Worm (Caenorhabditis elegans) whole organism, late embryonic: Measurements from ENCODE around the gene grld-1.

ENCODE experiments used
- C08G9.2 ChIP-seq: sonication (generic microtip); optimal IDR thresholded peaks from 2 replicates; lab custom pipeline; 2016; ENCODE audit warnings: mild to moderate bottlenecking, missing genetic modification characterization, moderate library complexity, missing compliant biosample characterization
- C38D4.7 ChIP-seq: fragments of 200-800 bp; sonication (Bioruptor generic); optimal IDR thresholded peaks from 2 replicates; lab custom pipeline; 2018; ENCODE audit warnings: mild to moderate bottlenecking, missing genetic modification characterization, moderate library complexity, missing compliant biosample characterization
- T23F11.4 ChIP-seq: fragments of 200-800 bp; sonication (Bioruptor generic); optimal IDR thresholded peaks from 2 replicates; lab custom pipeline; 2018; ENCODE audit warnings: mild to moderate bottlenecking, missing genetic modification characterization, missing compliant biosample characterization
- ceh-18 ChIP-seq: sonication (generic microtip); optimal IDR thresholded peaks from 2 replicates; lab custom pipeline; 2016; ENCODE audit warnings: missing genetic modification characterization, missing compliant biosample characterization
- ceh-19 ChIP-seq: fragments of 200-800 bp; sonication (Bioruptor generic); optimal IDR thresholded peaks from 2 replicates; lab custom pipeline; 2018; ENCODE audit warnings: mild to moderate bottlenecking, missing genetic modification characterization, missing compliant biosample characterization
- ceh-2 ChIP-seq: sonication (generic microtip); optimal IDR thresholded peaks from 2 replicates; lab custom pipeline; 2016; ENCODE audit warnings: missing genotype, missing genetic modification characterization, missing compliant biosample characterization
- ceh-24 ChIP-seq: sonication (generic microtip); optimal IDR thresholded peaks from 2 replicates; lab custom pipeline; 2016; ENCODE audit warnings: mild to moderate bottlenecking, missing genetic modification characterization, missing compliant biosample characterization
- ceh-31 ChIP-seq: sonication (generic microtip); optimal IDR thresholded peaks from 2 replicates; lab custom pipeline; 2016; ENCODE audit warnings: missing genetic modification characterization, missing compliant biosample characterization
- ceh-45 ChIP-seq: fragments of 200-800 bp; sonication (Bioruptor generic); IDR thresholded peaks from 2 replicates; pipeline ENCODE4 v1.3.6; 2022; ENCODE audit warnings: missing genetic modification reagents, missing genetic modification characterization, missing compliant biosample characterization
- ceh-9 ChIP-seq: sonication (generic microtip); optimal IDR thresholded peaks from 2 replicates; lab custom pipeline; 2016; ENCODE audit warnings: mild to moderate bottlenecking, missing genetic modification characterization, inconsistent platforms, missing compliant biosample characterization
- dmd-4 ChIP-seq: sonication (generic microtip); optimal IDR thresholded peaks from 2 replicates; lab custom pipeline; 2016; ENCODE audit warnings: borderline replicate concordance, missing genetic modification characterization, missing compliant biosample characterization
- dve-1 ChIP-seq: sonication (generic microtip); optimal IDR thresholded peaks from 2 replicates; lab custom pipeline; 2017; ENCODE audit warnings: antibody characterized with exemption, mild to moderate bottlenecking, missing genetic modification characterization, missing compliant biosample characterization
- elt-2 ChIP-seq: sonication (generic microtip); optimal IDR thresholded peaks from 2 replicates; lab custom pipeline; 2016; ENCODE audit warnings: missing genetic modification reagents, missing genetic modification characterization, missing compliant biosample characterization
- gmeb-2 ChIP-seq: sonication (generic microtip); optimal IDR thresholded peaks from 2 replicates; lab custom pipeline; 2016; ENCODE audit warnings: missing genetic modification characterization, inconsistent platforms, missing compliant biosample characterization
- hlh-13 ChIP-seq: fragments of 200-800 bp; sonication (Bioruptor generic); optimal IDR thresholded peaks from 2 replicates; lab custom pipeline; 2018; ENCODE audit warnings: mild to moderate bottlenecking, missing genetic modification characterization, missing compliant biosample characterization
- hlh-15 ChIP-seq: sonication (generic microtip); optimal IDR thresholded peaks from 2 replicates; lab custom pipeline; 2016; ENCODE audit warnings: missing genetic modification characterization, missing compliant biosample characterization
- hlh-30 ChIP-seq: sonication (generic microtip); optimal IDR thresholded peaks from 2 replicates; lab custom pipeline; 2017; ENCODE audit warnings: antibody characterized with exemption, missing genetic modification characterization, missing compliant biosample characterization; ENCODE audit not compliant: insufficient read depth
- hlh-6 ChIP-seq: sonication (generic microtip); optimal IDR thresholded peaks from 2 replicates; lab custom pipeline; 2016; ENCODE audit warnings: missing genotype, missing genetic modification characterization, missing compliant biosample characterization
- hlh-8 ChIP-seq: sonication (generic microtip); optimal IDR thresholded peaks from 2 replicates; lab custom pipeline; 2016; ENCODE audit warnings: missing genotype, missing genetic modification characterization, missing compliant biosample characterization
- lin-11 ChIP-seq: fragments of 200-800 bp; sonication (Bioruptor generic); optimal IDR thresholded peaks from 2 replicates; lab custom pipeline; 2018; ENCODE audit warnings: mild to moderate bottlenecking, missing genetic modification characterization, missing compliant biosample characterization
- nhr-11 ChIP-seq: fragments of 150-350 bp; optimal IDR thresholded peaks from 2 replicates; lab custom pipeline; 2014; ENCODE audit warnings: missing biosample characterization, missing genetic modification characterization
- nhr-232 ChIP-seq: sonication (generic microtip); optimal IDR thresholded peaks from 2 replicates; lab custom pipeline; 2016; ENCODE audit warnings: missing genetic modification characterization, missing compliant biosample characterization
- odd-2 ChIP-seq: sonication (generic microtip); optimal IDR thresholded peaks from 2 replicates; lab custom pipeline; 2017; ENCODE audit warnings: antibody characterized with exemption, mild to moderate bottlenecking, missing genetic modification characterization, missing compliant biosample characterization
- pat-9 ChIP-seq: fragments of 200-800 bp; sonication (Bioruptor generic); optimal IDR thresholded peaks from 2 replicates; lab custom pipeline; 2018; ENCODE audit warnings: mild to moderate bottlenecking, missing genetic modification characterization, moderate library complexity, missing compliant biosample characterization
- pax-1 ChIP-seq: fragments of 150-350 bp; optimal IDR thresholded peaks from 2 replicates; lab custom pipeline; 2014; ENCODE audit warnings: missing biosample characterization, missing genetic modification characterization
- pha-2 ChIP-seq: sonication (generic microtip); optimal IDR thresholded peaks from 2 replicates; lab custom pipeline; 2017; ENCODE audit warnings: mild to moderate bottlenecking, missing genetic modification characterization, missing compliant biosample characterization
- pha-4 ChIP-seq: fragments of 150-350 bp; optimal IDR thresholded peaks from 2 replicates; lab custom pipeline; 2018; ENCODE audit warnings: missing biosample characterization, missing genetic modification reagents, missing genetic modification characterization
- pqm-1 ChIP-seq: sonication (generic microtip); optimal IDR thresholded peaks from 2 replicates; lab custom pipeline; 2016; ENCODE audit warnings: missing genetic modification characterization, missing compliant biosample characterization
- pros-1 ChIP-seq: fragments of 150-350 bp; optimal IDR thresholded peaks from 2 replicates; lab custom pipeline; 2014; ENCODE audit warnings: missing biosample characterization, missing genetic modification reagents, missing genetic modification characterization
- rnt-1 ChIP-seq: sonication (generic microtip); optimal IDR thresholded peaks from 2 replicates; lab custom pipeline; 2016; ENCODE audit warnings: missing genetic modification characterization, missing compliant biosample characterization
- sdc-2 ChIP-seq: sonication (generic microtip); optimal IDR thresholded peaks from 2 replicates; lab custom pipeline; 2016; ENCODE audit warnings: missing genotype, missing genetic modification characterization, missing compliant biosample characterization
- sox-2 ChIP-seq: fragments of 200-800 bp; sonication (Bioruptor generic); IDR thresholded peaks from 2 replicates; pipeline ENCODE4 v1.3.6; 2022; ENCODE audit warnings: missing genetic modification reagents, missing genetic modification characterization, missing compliant biosample characterization
- syd-9 ChIP-seq: sonication (generic microtip); optimal IDR thresholded peaks from 2 replicates; lab custom pipeline; 2016; ENCODE audit warnings: mild to moderate bottlenecking, missing genetic modification characterization, moderate library complexity, missing compliant biosample characterization
- tbx-7 ChIP-seq: sonication (generic microtip); optimal IDR thresholded peaks from 2 replicates; lab custom pipeline; 2016; ENCODE audit warnings: missing genotype, missing genetic modification characterization, missing compliant biosample characterization
- ttx-3 ChIP-seq: sonication (generic microtip); optimal IDR thresholded peaks from 2 replicates; lab custom pipeline; 2016; ENCODE audit warnings: missing genetic modification reagents, missing genetic modification characterization, missing compliant biosample characterization
- unc-3 ChIP-seq, 2 experiments: fragments of 200-800 bp in 1 of 2; sonication (Bioruptor generic) in 1 of 2; sonication (generic microtip) in 1 of 2; conservative IDR thresholded peaks in 1 of 2; optimal IDR thresholded peaks in 1 of 2; 2 replicates each; pipeline versions ENCODE4 v1.3.6 to Lab custom; 2016 to 2022; ENCODE audit warnings: missing compliant biosample characterization in 2 of 2, missing genetic modification characterization in 2 of 2, missing genetic modification reagents in 1 of 2
- unc-42 ChIP-seq: sonication (generic microtip); optimal IDR thresholded peaks from 2 replicates; lab custom pipeline; 2016; ENCODE audit warnings: missing genotype, missing genetic modification characterization, missing compliant biosample characterization
- unc-86 ChIP-seq: sonication (generic microtip); optimal IDR thresholded peaks from 2 replicates; lab custom pipeline; 2016; ENCODE audit warnings: missing genetic modification characterization, missing compliant biosample characterization
- ztf-16 ChIP-seq: sonication (generic microtip); optimal IDR thresholded peaks from 2 replicates; lab custom pipeline; 2017; ENCODE audit warnings: missing genetic modification characterization, missing compliant biosample characterization

The grld-1 gene

DNA sequence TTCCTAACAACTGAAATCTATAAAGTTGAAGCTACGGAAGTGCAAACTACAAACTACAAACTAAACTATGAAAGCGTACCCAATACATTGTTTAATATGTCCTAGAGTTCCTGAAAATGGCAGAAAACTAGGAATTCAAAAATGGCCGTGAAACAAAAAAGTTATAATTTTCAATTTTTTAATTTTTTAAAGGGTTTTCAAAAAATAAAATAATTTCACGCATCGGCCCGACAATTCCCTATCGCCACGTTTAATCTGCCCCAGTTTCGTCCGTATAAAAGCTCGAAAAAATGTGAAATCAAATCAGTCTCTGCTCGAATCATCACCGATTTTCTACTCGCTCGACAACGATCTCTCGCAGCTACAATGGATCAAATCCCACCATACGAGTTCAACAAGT is 32.9 kb upstream of the grld-1 start, which contains the start of gene Y38C1AA.7:
Y38C1AA.7 (plus strand) TSS at position 301 of the 400 bp plus-strand sequence.
- TF ChIP-seq elt-2 (tag; lab: Kevin White, UChicago), result no peak
- no peak for TF ChIP-seq hlh-6 (tag; lab: Kevin White, UChicago)
- no peak for TF ChIP-seq hlh-30 (tag; lab: Kevin White, UChicago)
- TF ChIP-seq unc-42 (tag; lab: Kevin White, UChicago), result no peak
- no peak for TF ChIP-seq pha-2 (tag; lab: Kevin White, UChicago)
- no peak for TF ChIP-seq ceh-19 (GFP tag; lab: Kevin White, UChicago)
- TF ChIP-seq ceh-24 (tag; lab: Kevin White, UChicago), result no peak

DNA sequence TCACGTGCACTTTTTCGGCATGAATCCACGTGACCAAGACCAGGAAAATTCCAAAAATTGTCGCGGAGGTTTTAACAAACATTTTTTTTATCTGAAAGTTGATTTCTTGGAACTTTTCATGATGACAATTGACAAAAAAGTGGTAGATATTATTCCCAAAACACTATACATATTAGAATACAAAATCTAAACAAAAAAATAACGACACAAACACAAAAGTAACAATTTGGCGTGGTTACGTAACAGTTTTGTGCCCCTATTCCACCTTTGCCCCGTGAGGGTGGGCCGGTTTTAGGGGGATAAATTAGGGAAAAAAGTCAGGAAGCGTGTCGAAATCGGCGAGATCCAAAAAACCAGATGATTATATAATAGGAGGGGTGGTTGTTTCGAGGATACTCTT is 32.1 kb upstream of the grld-1 start, which contains the start of gene gegf-1:
gegf-1 (minus strand) TSS at position 101 of the 400 bp plus-strand sequence.
- TF ChIP-seq ceh-24 (tag; lab: Kevin White, UChicago) (no peak), nhr-232 (tag; lab: Kevin White, UChicago) (no peak), sox-2 (no peak)

DNA sequence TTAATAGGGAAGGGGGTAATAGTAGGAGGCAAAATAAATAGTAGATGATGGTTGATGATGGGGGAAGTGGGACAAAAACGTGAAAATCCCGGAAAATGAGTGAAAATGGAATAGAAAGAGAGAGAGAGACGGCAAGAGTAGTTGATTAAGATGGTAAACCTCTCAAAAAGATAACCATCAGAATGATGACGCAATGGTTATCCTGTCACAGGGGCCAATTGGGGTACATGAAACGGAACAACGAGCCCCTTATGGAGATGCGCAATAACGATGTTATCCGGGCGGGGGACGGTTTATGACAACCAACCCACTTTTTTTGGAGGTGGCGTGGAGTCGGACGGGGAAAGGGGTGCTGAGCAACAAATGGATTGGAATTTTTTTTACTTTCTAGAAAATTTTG is 24.1 kb upstream of the grld-1 start:
- TF ChIP-seq ttx-3 (tag; lab: Kevin White, UChicago) (no peak), hlh-8 (tag; lab: Kevin White, UChicago) (no peak), dve-1 (tag; lab: Kevin White, UChicago) (no peak), hlh-13 (GFP tag; lab: Kevin White, UChicago) (no peak), ztf-16 (no peak), ceh-31 (no peak), ceh-19 (GFP tag; lab: Kevin White, UChicago) (no peak), hlh-15 (no peak), ceh-2 (tag; lab: Kevin White, UChicago) (no peak), pqm-1 (tag; lab: Kevin White, UChicago) (no peak), unc-86 (no peak), ceh-24 (tag; lab: Kevin White, UChicago) (no peak), ceh-45 (GFP tag; lab: Robert Waterston, UW) (no peak), pax-1 (no peak), pat-9 (no peak), odd-2 (no peak), ceh-18 (tag; lab: Kevin White, UChicago) (no peak), C08G9.2 (no peak)

DNA sequence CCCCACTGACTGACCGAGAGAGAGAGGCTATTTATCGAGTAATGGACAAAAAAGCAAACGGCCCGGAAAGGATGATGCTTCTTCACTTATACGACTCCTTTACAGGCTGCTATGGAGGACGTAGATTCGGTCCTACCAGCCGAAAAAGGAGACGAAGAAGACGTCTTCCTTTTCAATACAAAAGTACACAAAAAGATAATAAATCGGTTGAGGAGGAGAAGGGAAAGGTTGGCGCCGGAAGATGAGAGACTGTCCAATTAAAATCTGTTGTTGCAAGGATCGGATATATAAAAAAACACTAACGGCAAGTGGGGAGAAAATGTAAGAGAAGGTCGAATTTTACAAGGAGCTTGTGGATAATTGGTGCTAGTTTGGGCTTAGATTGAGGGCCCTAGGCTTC is 23.0 kb upstream of the grld-1 start:
- no peak for TF ChIP-seq rnt-1
- no peak for TF ChIP-seq pqm-1 (tag; lab: Kevin White, UChicago)
- no peak for TF ChIP-seq pros-1
- TF ChIP-seq pax-1, result no peak
- TF ChIP-seq ceh-2 (tag; lab: Kevin White, UChicago), result no peak
- no peak for TF ChIP-seq ceh-18 (tag; lab: Kevin White, UChicago)
- no peak for TF ChIP-seq pha-4
- no peak for TF ChIP-seq hlh-30 (tag; lab: Kevin White, UChicago)
- TF ChIP-seq unc-3 (GFP tag; conservative IDR thresholded peaks at IDR 0.05; lab: Robert Waterston, UW), result no peak
- no peak for TF ChIP-seq unc-3 (tag; optimal IDR thresholded peaks at IDR 0.05; lab: Kevin White, UChicago)
- TF ChIP-seq syd-9 (tag; lab: Kevin White, UChicago), result no peak
- no peak for TF ChIP-seq T23F11.4 (GFP tag; lab: Kevin White, UChicago)
- TF ChIP-seq sox-2, result no peak

DNA sequence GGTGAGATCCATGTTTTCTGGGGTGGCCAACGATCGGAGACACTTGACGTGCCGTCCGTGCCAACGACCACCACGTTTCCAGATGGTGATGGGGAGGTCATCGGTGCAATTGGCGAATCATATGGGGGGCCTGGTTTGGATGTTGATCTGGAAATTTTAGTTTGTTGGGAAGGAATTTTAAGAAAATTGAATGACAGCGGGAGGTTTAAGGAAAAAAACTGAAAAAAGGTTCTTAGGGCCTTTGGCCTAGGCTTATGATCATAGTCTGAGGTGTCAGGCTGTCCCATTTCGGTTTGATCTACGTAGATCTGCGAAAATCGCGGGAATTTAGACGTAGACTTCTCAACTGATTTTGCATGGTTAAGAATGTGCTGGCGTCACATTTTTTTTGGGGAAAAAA is 22.1 kb upstream of the grld-1 start, which contains the start of gene col-99:
col-99 (minus strand) TSS at position 101 of the 400 bp plus-strand sequence.
- TF ChIP-seq lin-11 (tag; lab: Kevin White, UChicago) (no peak), dve-1 (tag; lab: Kevin White, UChicago) (no peak), ceh-19 (GFP tag; lab: Kevin White, UChicago) (no peak), unc-42 (tag; lab: Kevin White, UChicago) (no peak), gmeb-2 (no peak), ceh-9 (tag; lab: Kevin White, UChicago) (no peak), ceh-18 (tag; lab: Kevin White, UChicago) (no peak), tbx-7 (no peak), C38D4.7 (GFP tag; lab: Kevin White, UChicago) (no peak), ztf-16 (no peak), nhr-11 (tag; lab: Kevin White, UChicago) (no peak), dmd-4 (no peak), sdc-2 (tag; lab: Kevin White, UChicago) (no peak)
- TF ChIP-seq, all 69 proteins: peak for 0
